Worm (Caenorhabditis elegans) whole organism, L2 larva: ENCODE measurements around the gene F37B12.1.

Source experiments
- F13H6.1 ChIP-seq: sonication (generic microtip); optimal IDR thresholded peaks from 2 replicates; lab custom pipeline; 2016; ENCODE audit warnings: missing genetic modification characterization, missing compliant biosample characterization
- aly-2 ChIP-seq: fragments of 150-350 bp; optimal IDR thresholded peaks from 2 replicates; lab custom pipeline; 2014; ENCODE audit warnings: missing biosample characterization, missing genetic modification characterization
- ama-1 ChIP-seq: fragments of 150-350 bp; optimal IDR thresholded peaks from 2 replicates; lab custom pipeline; 2018; ENCODE audit warnings: inconsistent platforms
- crh-2 ChIP-seq: sonication (generic microtip); optimal IDR thresholded peaks from 2 replicates; lab custom pipeline; 2017; ENCODE audit warnings: missing biosample characterization, missing genetic modification characterization
- dmd-4 ChIP-seq: sonication (generic microtip); optimal IDR thresholded peaks from 2 replicates; lab custom pipeline; 2017; ENCODE audit warnings: missing biosample characterization, missing genetic modification characterization
- elt-1 ChIP-seq: fragments of 150-350 bp; optimal IDR thresholded peaks from 2 replicates; lab custom pipeline; 2014; ENCODE audit warnings: missing biosample characterization, missing genetic modification characterization
- gmeb-1 ChIP-seq: fragments of 150-350 bp; optimal IDR thresholded peaks from 2 replicates; lab custom pipeline; 2014; ENCODE audit warnings: missing biosample characterization, missing genetic modification characterization
- mdl-1 ChIP-seq, 2 experiments: fragments of 150-350 bp in 1 of 2; sonication (generic microtip) in 1 of 2; optimal IDR thresholded peaks; 2 replicates each; lab custom pipeline; 2017; ENCODE audit warnings: missing biosample characterization in 2 of 2, missing genetic modification characterization in 2 of 2
- nhr-10 ChIP-seq: sonication (generic microtip); optimal IDR thresholded peaks from 2 replicates; lab custom pipeline; 2017; ENCODE audit warnings: missing biosample characterization, missing genetic modification characterization
- nhr-12 ChIP-seq: fragments of 150-350 bp; optimal IDR thresholded peaks from 2 replicates; lab custom pipeline; 2014; ENCODE audit warnings: missing biosample characterization, missing genetic modification characterization
- nhr-237 ChIP-seq: fragments of 150-350 bp; optimal IDR thresholded peaks from 2 replicates; lab custom pipeline; 2014; ENCODE audit warnings: missing biosample characterization, missing genetic modification characterization
- sem-4 ChIP-seq: fragments of 150-350 bp; optimal IDR thresholded peaks from 2 replicates; lab custom pipeline; 2014; ENCODE audit warnings: missing biosample characterization, missing genetic modification reagents, missing genetic modification characterization
- unc-62 ChIP-seq: fragments of 150-350 bp; optimal IDR thresholded peaks from 2 replicates; lab custom pipeline; 2014; ENCODE audit warnings: missing biosample characterization, missing genetic modification reagents, missing genetic modification characterization

DNA sequence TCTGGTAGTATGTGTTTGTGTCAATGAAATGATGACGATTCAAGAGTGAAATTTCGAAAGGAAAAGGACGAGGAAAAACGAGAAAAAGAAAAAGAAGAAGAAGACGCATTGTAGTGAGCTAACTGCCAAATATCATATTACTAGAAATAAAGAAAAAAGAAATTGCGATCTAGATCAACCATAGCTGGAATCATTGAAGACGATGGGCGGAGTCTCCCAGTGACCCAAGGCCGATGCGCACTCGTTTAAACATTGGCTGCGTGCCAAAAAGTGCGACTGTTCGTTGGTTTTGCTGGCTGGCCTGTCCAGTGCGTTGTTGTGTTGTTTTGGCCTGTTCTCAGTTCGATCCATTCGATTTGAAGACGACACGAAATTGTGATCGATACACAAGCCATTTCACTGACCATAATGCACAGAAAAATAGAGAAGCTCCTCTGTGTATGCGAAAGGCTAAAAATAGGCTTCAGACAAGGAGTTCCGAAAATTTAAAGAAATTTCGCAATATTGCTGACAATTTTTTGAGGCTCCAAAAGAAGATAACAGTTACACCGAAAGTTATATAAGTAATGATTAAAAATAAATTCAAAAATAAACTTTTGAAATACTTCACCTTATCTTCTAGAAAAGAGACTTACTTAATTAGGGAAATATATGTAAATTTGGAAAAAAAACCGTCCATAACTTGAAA is 33.3 kb upstream of the F37B12.1 start:
- TF ChIP-seq unc-62 (GFP tag; lab: Kevin White, UChicago) (no peak), sem-4 (tag; lab: Kevin White, UChicago) (no peak), aly-2 (tag; lab: Kevin White, UChicago) (no peak), dmd-4 (tag; lab: Kevin White, UChicago) (no peak), ama-1 (lab: Kevin White, UChicago) (no peak), crh-2 (no peak), nhr-12 (tag; lab: Kevin White, UChicago) (no peak), F13H6.1 (no peak), gmeb-1 (tag; lab: Kevin White, UChicago) (no peak), nhr-237 (no peak), elt-1 (no peak), mdl-1 (tag; optimal IDR thresholded peaks at IDR 0.05; lab: Kevin White, UChicago) (no peak), nhr-10 (no peak)
